Fruit fly (Drosophila melanogaster) S2 (cell line): ENCODE results near the gene CG18418.

ENCODE experiments used
- CG8478 ChIP-seq: fragments of >200 bp; optimal IDR thresholded peaks from 2 replicates; lab custom pipeline; 2018
- CTCF ChIP-seq, 2 experiments: fragments of >200 bp; optimal IDR thresholded peaks; 2 replicates each; lab custom pipeline; 2018

DNA sequence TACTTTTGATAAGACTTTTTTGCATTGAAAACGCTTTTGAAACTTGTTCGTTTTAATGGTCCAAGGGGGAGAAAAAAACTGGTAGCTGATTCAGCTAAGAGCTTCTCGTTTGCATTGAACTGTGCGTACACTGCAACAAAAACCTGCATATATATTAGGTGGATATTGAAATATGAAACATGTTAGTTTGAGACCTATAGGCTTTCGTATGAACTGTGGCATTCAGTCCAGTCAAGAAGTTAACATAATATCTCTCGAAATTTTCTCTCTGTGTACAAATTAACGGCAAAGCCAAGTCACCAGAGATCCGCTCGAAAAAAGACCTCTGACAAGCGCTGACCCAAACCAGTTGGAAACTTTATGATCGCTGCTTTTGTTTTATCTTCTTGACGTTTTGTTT is 8.2 kb upstream of the CG18418 start:
- TF ChIP-seq CG8478: no peak
- no peak for TF ChIP-seq CTCF (optimal IDR thresholded peaks at IDR 0.05; lab: Kevin White, UChicago)
